Fruit fly (Drosophila melanogaster) Kc167 (cell line): Measurements from ENCODE around the gene comt.

Experiments
- Myc ChIP-seq: fragments of >200 bp; optimal IDR thresholded peaks from 2 replicates; lab custom pipeline; 2017; ENCODE audit warnings: missing external identifiers
- Sin3A ChIP-seq: fragments of >200 bp; optimal IDR thresholded peaks from 2 replicates; lab custom pipeline; 2018; ENCODE audit warnings: missing external identifiers
- h ChIP-seq: fragments of >200 bp; optimal IDR thresholded peaks from 3 replicates; lab custom pipeline; 2018; ENCODE audit warnings: missing external identifiers
- insv ChIP-seq: fragments of >200 bp; optimal IDR thresholded peaks from 3 replicates; lab custom pipeline; 2018; ENCODE audit warnings: missing external identifiers
- psq ChIP-seq: fragments of >200 bp; optimal IDR thresholded peaks from 2 replicates; lab custom pipeline; 2017; ENCODE audit warnings: missing external identifiers
- ttk ChIP-seq: sonication (Bioruptor generic); optimal IDR thresholded peaks from 2 replicates; lab custom pipeline; 2017; ENCODE audit warnings: missing external identifiers

comt gene

DNA sequence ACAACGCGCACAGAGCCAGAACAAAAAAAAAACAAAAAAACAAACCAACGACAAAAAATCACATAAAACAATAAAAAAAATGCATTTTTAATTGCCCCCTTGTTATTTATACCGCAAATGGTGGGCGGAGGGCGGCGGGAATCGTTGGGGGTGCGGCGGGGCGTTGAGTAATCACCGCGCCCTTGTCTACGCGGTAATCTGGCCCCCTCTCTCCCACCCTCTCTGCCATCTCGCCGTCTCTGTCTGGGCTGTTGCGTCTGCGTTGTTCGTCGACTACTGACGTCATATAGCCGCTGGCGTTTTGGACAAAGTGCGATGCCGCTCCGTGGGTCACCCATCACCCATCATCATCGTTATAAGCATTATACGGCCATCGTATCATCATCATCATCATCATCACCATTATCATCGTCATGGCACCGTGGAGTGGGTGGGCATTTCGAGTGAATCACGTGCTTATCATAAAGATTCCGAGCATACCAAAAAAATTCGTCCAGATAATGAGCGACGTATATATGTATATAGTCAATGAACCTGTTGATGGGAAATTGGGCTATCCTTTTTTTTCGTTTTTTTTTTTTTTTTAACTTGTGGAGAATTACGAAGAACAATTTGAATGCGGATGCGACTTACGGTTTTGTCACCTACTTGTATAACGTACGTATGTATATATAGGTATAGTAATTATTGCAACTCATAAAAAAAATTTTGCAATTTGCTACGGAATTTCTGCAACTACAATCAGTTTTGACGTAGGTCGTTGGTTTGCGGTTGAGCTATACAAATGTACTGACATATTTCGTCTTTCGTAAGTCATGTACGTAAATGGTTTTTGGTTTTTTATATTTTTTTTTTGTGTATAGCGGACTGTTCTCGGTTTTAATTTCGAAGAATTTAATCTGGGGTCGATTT, 44.0 kb downstream of the comt start:
- TF ChIP-seq psq (lab: Kevin White, UChicago) = no peak
- no peak for TF ChIP-seq Sin3A (lab: Kevin White, UChicago)
- TF ChIP-seq Myc (lab: Kevin White, UChicago) = no peak
- no peak for TF ChIP-seq insv (lab: Kevin White, UChicago)
- TF ChIP-seq h (lab: Kevin White, UChicago) = no peak
- no peak for TF ChIP-seq ttk

DNA sequence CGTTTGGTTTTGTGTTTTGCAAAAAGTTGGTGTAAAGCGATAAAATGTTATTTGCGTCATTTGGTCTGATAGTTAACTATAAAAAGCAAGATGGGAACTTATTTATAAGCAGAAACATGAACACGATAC, 44.6 kb downstream of the comt start, which contains the start of gene IP3K2:
Gene IP3K2, plus strand, starts transcription at position 107 of the 129 bp plus-strand sequence.
- TF ChIP-seq insv (lab: Kevin White, UChicago) (no peak), psq (lab: Kevin White, UChicago) (no peak), ttk (no peak), Sin3A (lab: Kevin White, UChicago) (no peak)

DNA sequence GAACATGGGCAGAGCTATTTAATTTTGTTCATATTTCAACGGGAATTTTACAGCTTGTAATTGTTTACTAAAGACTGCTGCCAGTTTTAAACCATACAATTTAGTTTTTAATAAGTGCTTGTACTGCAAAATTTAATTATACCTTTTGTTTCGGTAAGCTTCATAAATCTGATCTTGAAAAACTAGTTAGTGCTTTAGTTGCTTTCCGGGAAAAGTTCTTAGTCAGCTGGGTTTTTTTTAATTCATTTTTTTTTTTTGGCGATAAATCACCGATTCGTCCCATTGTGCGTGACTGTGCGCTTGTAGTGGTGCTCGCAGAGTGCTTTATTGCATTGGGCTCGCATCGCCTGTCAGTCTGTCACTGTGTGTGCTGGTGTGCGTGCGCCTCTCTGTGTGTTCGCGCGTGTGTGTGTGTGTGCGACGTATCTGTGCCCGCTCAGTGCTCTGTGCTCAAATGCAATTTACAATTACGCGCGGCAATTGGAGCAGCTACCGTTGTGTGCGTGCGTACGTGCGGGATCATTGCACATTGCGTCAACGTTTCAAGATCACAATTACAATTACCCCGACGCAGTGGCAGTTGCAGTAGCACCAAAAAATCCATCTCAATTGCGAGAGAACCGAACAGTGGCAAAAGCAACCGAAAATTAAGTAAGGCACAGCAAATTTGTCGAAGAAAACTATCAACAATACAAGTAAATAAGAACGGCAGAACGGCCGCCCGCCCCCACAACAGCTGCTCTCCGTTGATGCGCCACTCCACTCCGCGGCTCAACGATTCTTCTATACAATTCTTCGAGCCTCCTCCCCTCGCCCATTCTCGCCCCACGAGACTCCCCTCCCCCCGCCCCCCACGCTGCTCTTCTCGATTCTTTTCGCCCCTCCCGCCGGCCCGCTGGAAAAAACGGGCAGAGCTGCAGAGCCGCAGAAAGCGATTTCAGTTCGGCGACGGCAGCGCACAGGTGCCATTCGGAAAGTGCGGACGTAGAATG, 45.1 kb downstream of the comt start:
- TF ChIP-seq psq (lab: Kevin White, UChicago) (no peak), ttk (no peak), Sin3A (lab: Kevin White, UChicago) (no peak), insv (lab: Kevin White, UChicago) (no peak), Myc (lab: Kevin White, UChicago) (no peak), h (lab: Kevin White, UChicago) (no peak)

- TF ChIP-seq ttk (no peak), h (lab: Kevin White, UChicago) (no peak), insv (lab: Kevin White, UChicago) (no peak), Sin3A (lab: Kevin White, UChicago) (no peak), psq (lab: Kevin White, UChicago) (no peak), Myc (lab: Kevin White, UChicago) (no peak)
These were observed 46.5 kb downstream of the comt start for dm6 chrX:13305323-13305722.

DNA sequence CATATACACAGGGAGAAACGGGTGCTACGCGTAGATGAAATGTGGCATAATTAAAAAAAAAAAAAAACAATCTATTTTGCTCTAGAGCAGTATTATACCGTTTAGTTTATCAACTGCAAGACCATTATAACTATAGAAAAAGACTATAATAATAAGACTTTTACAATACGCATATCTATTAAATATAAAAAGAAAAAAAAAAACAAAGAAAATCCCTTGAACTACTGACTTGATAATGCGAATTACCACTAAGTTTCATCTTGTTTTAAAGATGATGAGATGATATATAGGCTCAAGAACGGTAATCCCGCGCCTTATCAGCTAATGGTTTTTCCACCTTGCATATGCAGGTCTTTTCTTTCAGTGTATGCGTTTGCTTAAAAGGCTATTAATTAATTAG, 48.4 kb downstream of the comt start:
- TF ChIP-seq h (lab: Kevin White, UChicago) (no peak), ttk (no peak), Myc (lab: Kevin White, UChicago) (no peak), insv (lab: Kevin White, UChicago) (no peak), psq (lab: Kevin White, UChicago) (no peak), Sin3A (lab: Kevin White, UChicago) (no peak)

DNA sequence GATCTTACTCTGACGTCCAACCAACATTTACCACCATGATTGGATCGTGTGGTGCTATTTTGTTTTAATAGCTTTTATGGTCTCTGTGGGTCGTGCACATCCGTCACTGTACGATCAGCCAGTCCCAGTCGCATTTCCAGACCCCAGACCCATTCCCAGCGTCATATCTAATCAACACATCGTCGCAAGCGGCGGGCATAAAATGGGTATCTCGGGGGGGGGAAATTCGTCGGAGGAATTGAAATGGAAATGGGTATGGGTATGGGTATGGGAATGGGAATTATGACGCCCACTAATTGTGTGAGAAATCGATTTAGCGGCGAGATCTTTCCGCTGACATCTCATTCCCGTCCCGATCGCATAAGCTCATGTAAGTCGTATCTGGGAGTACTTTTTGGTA, 51.9 kb downstream of the comt start:
- TF ChIP-seq psq (lab: Kevin White, UChicago) = no peak
- TF ChIP-seq Sin3A (lab: Kevin White, UChicago) = no peak
- TF ChIP-seq Myc (lab: Kevin White, UChicago) = no peak
- no peak for TF ChIP-seq h (lab: Kevin White, UChicago)
- TF ChIP-seq insv (lab: Kevin White, UChicago) = no peak
- TF ChIP-seq ttk = no peak
